Worm (Caenorhabditis elegans): Measurements from ENCODE around the gene Y94H6A.10.
A peak's percentile ranks its signal among the peaks of the same experiment; 100 is the strongest.

Y94H6A.10 gene

DNA sequence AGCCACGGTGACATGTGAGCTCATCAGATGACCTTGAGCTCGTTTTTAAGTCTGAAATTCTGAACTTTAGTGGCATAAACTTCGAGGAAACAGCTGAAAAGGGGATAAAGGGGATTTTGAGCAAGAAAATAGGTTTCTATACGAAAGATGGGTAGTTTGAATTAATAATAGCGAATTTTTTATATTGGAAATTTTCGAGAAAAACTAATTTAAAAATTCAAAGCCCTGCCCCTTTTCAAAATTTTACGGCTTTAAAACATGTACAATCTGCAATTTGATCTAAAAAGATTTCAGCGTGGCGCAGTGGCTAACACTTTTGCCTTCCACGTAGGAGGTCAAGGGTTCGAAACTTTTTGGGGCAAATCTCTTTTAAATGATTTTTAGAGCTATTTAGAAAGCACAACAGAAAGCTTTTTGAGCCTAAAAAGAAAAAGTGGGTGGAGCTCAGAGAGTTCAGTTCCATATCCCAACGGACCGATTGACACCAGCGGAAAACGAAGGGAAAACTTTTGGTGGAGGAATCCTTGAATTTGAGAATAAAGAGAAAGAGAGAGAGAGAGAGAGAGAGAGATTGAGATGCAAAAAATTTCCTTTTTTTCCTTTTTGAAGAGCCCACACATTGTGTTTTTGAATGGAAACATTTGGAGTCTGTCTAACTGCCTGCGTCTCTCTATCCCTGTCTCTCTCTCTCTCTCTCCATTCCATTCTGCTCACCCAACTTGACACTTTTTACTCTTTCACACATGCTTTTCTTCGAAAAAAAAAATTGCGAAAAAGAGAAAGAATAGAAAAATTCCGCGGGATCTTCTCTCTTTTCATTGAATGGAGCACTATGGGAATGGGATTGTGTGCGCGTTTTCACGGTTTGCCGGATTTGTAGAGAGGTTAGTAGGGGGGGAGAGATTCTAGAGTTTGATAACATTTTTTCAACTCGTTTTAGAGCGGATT is 46.2 kb downstream of the Y94H6A.10 start, which contains the start of gene Y69A2AR.31 (continued):
- no peak for TF ChIP-seq K11D2.4 (GFP tag; IDR thresholded peaks at IDR 0.05)
- peak; percentile 29 for TF ChIP-seq somi-1 (GFP tag; optimal IDR thresholded peaks at IDR 0.05)
- TF ChIP-seq tbp1 (GFP tag; optimal IDR thresholded peaks at IDR 0.05) = peak; percentile 93
- peak; percentile 47 for TF ChIP-seq snpc-1.1 (tag; optimal IDR thresholded peaks at IDR 0.05; ENCODE audit: insufficient read depth)
- TF ChIP-seq Y95B8A.8 (GFP tag; IDR thresholded peaks at IDR 0.05) = no peak
- peak; percentile 75; the same call in 1 of the 2 replicates for TF ChIP-seq cebp-2 (GFP tag; IDR thresholded peaks at IDR 0.05)
- TF ChIP-seq ceh-27 (GFP tag; optimal IDR thresholded peaks at IDR 0.05) = no peak
- peak; percentile 92 for TF ChIP-seq lin-26 (GFP tag; IDR thresholded peaks at IDR 0.05)
- no peak for TF ChIP-seq C17E4.6 (GFP tag; IDR thresholded peaks at IDR 0.05)
- TF ChIP-seq rcor-1 (GFP tag; IDR thresholded peaks at IDR 0.05) = no peak
- TF ChIP-seq zim-3 (tag; optimal IDR thresholded peaks at IDR 0.05) = peak; percentile 27

All from whole organism, young adult.